Worm (Caenorhabditis elegans) whole organism, young adult: ENCODE measurements around the gene spe-44.

Experiments used
- B0336.3 ChIP-seq: fragments of 200-800 bp; sonication (Bioruptor generic); IDR thresholded peaks from 2 replicates; pipeline ENCODE4 v1.3.6; 2022; ENCODE audit warnings: missing genetic modification characterization, missing compliant biosample characterization
- C06A6.2 ChIP-seq: fragments of 200-800 bp; sonication (Bioruptor generic); conservative IDR thresholded peaks from 2 replicates; pipeline ENCODE4 v1.3.6; 2022; ENCODE audit warnings: missing genetic modification characterization, missing compliant biosample characterization
- D2030.7 ChIP-seq: fragments of 200-800 bp; sonication (Bioruptor generic); IDR thresholded peaks from 2 replicates; pipeline ENCODE4 v1.3.6; 2022; ENCODE audit warnings: missing genetic modification reagents, missing genetic modification characterization, missing compliant biosample characterization
- F22D6.2 ChIP-seq: sonication (generic microtip); optimal IDR thresholded peaks from 2 replicates; lab custom pipeline; 2016; ENCODE audit warnings: mild to moderate bottlenecking, missing genetic modification characterization, missing compliant biosample characterization
- F33H1.4 ChIP-seq: fragments of 200-800 bp; sonication (Bioruptor generic); IDR thresholded peaks from 2 replicates; pipeline ENCODE4 v1.3.6; 2022; ENCODE audit warnings: missing genetic modification reagents, missing genetic modification characterization, missing compliant biosample characterization
- F49E8.2 ChIP-seq: sonication (generic microtip); optimal IDR thresholded peaks from 3 replicates; lab custom pipeline; 2017; ENCODE audit warnings: missing genetic modification characterization, mild to moderate bottlenecking, missing compliant biosample characterization, antibody characterized with exemption, moderate library complexity; ENCODE audit not compliant: insufficient read depth
- F52B5.7 ChIP-seq: sonication (generic microtip); optimal IDR thresholded peaks from 2 replicates; lab custom pipeline; 2016; ENCODE audit warnings: mild to moderate bottlenecking, missing genetic modification characterization, missing compliant biosample characterization
- F55B11.4 ChIP-seq: sonication (generic microtip); optimal IDR thresholded peaks from 2 replicates; lab custom pipeline; 2016; ENCODE audit warnings: missing compliant biosample characterization, missing genetic modification characterization, borderline replicate concordance; ENCODE audit not compliant: insufficient read depth
- F57A8.1 ChIP-seq: fragments of 200-800 bp; sonication (Bioruptor generic); optimal IDR thresholded peaks from 2 replicates; lab custom pipeline; 2018; ENCODE audit warnings: mild to moderate bottlenecking, missing genetic modification characterization, moderate library complexity, missing compliant biosample characterization
- F57C9.4 ChIP-seq: sonication (generic microtip); optimal IDR thresholded peaks from 2 replicates; lab custom pipeline; 2017; ENCODE audit warnings: mild to moderate bottlenecking, missing genetic modification characterization, missing compliant biosample characterization
- K11D2.4 ChIP-seq: fragments of 200-800 bp; sonication (Bioruptor generic); IDR thresholded peaks from 2 replicates; pipeline ENCODE4 v1.3.6; 2022; ENCODE audit warnings: missing genetic modification reagents, missing genetic modification characterization, missing compliant biosample characterization
- T07F8.4 ChIP-seq: sonication (generic microtip); optimal IDR thresholded peaks from 2 replicates; lab custom pipeline; 2016; ENCODE audit warnings: mild to moderate bottlenecking, missing genetic modification characterization, moderate library complexity, missing compliant biosample characterization
- T26A5.8 ChIP-seq: sonication (generic microtip); optimal IDR thresholded peaks from 2 replicates; lab custom pipeline; 2016; ENCODE audit warnings: missing genetic modification characterization, missing compliant biosample characterization
- Y53G8AR.9 ChIP-seq: fragments of 200-800 bp; sonication (Bioruptor generic); conservative IDR thresholded peaks from 2 replicates; pipeline ENCODE4 v1.3.6; 2022; ENCODE audit warnings: missing genetic modification reagents, missing genetic modification characterization, missing compliant biosample characterization
- aptf-2 ChIP-seq: fragments of 200-800 bp; sonication (Bioruptor generic); conservative IDR thresholded peaks from 2 replicates; pipeline ENCODE4 v1.3.6; 2022; ENCODE audit warnings: missing genetic modification reagents, missing genetic modification characterization, missing compliant biosample characterization
- aptf-3 ChIP-seq: fragments of 200-800 bp; sonication (Bioruptor generic); IDR thresholded peaks from 2 replicates; pipeline ENCODE4 v1.3.6; 2022; ENCODE audit warnings: missing genetic modification characterization, missing compliant biosample characterization
- attf-5 ChIP-seq: fragments of 200-800 bp; sonication (Bioruptor generic); optimal IDR thresholded peaks from 2 replicates; lab custom pipeline; 2018; ENCODE audit warnings: mild to moderate bottlenecking, missing genetic modification characterization, missing compliant biosample characterization
- attf-6 ChIP-seq: fragments of 200-800 bp; sonication (Bioruptor generic); IDR thresholded peaks from 2 replicates; pipeline ENCODE4 v1.3.6; 2022; ENCODE audit warnings: missing genetic modification reagents, missing genetic modification characterization, missing compliant biosample characterization
- bed-1 ChIP-seq: fragments of 200-800 bp; sonication (Bioruptor generic); IDR thresholded peaks from 2 replicates; pipeline ENCODE4 v1.3.6; 2022; ENCODE audit warnings: missing genetic modification reagents, missing genetic modification characterization, missing compliant biosample characterization
- ceh-40 ChIP-seq: fragments of 200-800 bp; sonication (Bioruptor generic); IDR thresholded peaks from 2 replicates; pipeline ENCODE4 v1.3.6; 2022; ENCODE audit warnings: missing genetic modification characterization, missing compliant biosample characterization
- ceh-58 ChIP-seq: fragments of 200-800 bp; sonication (Bioruptor generic); IDR thresholded peaks from 2 replicates; pipeline ENCODE4 v1.3.6; 2022; ENCODE audit warnings: missing genetic modification characterization, missing compliant biosample characterization
- die-1 ChIP-seq: sonication (generic microtip); optimal IDR thresholded peaks from 2 replicates; lab custom pipeline; 2016; ENCODE audit warnings: missing genotype, mild to moderate bottlenecking, missing genetic modification characterization, missing compliant biosample characterization
- dpff-1 ChIP-seq: sonication (generic microtip); optimal IDR thresholded peaks from 2 replicates; lab custom pipeline; 2017; ENCODE audit warnings: mild to moderate bottlenecking, missing genetic modification characterization, missing compliant biosample characterization
- efl-1 ChIP-seq: fragments of 150-350 bp; optimal IDR thresholded peaks from 2 replicates; lab custom pipeline; 2014; ENCODE audit warnings: missing biosample characterization, missing genetic modification reagents, missing genetic modification characterization
- egl-44 ChIP-seq: fragments of 200-800 bp; sonication (Bioruptor generic); IDR thresholded peaks from 2 replicates; pipeline ENCODE4 v1.3.6; 2022; ENCODE audit warnings: missing genetic modification reagents, missing genetic modification characterization, missing compliant biosample characterization
- ekl-4 ChIP-seq: fragments of 200-800 bp; sonication (Bioruptor generic); IDR thresholded peaks from 2 replicates; pipeline ENCODE4 v1.3.6; 2022; ENCODE audit warnings: missing genetic modification reagents, missing genetic modification characterization, missing compliant biosample characterization
- hlh-12 ChIP-seq: sonication (generic microtip); optimal IDR thresholded peaks from 2 replicates; lab custom pipeline; 2016; ENCODE audit warnings: missing genetic modification characterization, missing compliant biosample characterization
- hmg-20 ChIP-seq: fragments of 200-800 bp; sonication (Bioruptor generic); IDR thresholded peaks from 2 replicates; pipeline ENCODE4 v1.3.6; 2022; ENCODE audit warnings: missing genetic modification reagents, missing genetic modification characterization, missing compliant biosample characterization
- madf-8 ChIP-seq: fragments of 200-800 bp; sonication (Bioruptor generic); conservative IDR thresholded peaks from 2 replicates; pipeline ENCODE4 v1.3.6; 2022; ENCODE audit warnings: missing genetic modification reagents, missing genetic modification characterization, missing compliant biosample characterization
- mxl-1 ChIP-seq: sonication (generic microtip); optimal IDR thresholded peaks from 2 replicates; lab custom pipeline; 2016; ENCODE audit warnings: missing genetic modification characterization, missing compliant biosample characterization
- nhr-179 ChIP-seq: sonication (generic microtip); optimal IDR thresholded peaks from 2 replicates; lab custom pipeline; 2016; ENCODE audit warnings: mild to moderate bottlenecking, missing genetic modification characterization, missing compliant biosample characterization
- nhr-80 ChIP-seq: sonication (generic microtip); optimal IDR thresholded peaks from 2 replicates; lab custom pipeline; 2016; ENCODE audit warnings: missing genetic modification characterization, missing compliant biosample characterization
- nhr-90 ChIP-seq: sonication (generic microtip); optimal IDR thresholded peaks from 2 replicates; lab custom pipeline; 2016; ENCODE audit warnings: missing genotype, mild to moderate bottlenecking, missing genetic modification characterization, missing compliant biosample characterization
- pbrm-1 ChIP-seq: fragments of 200-800 bp; sonication (Bioruptor generic); IDR thresholded peaks from 2 replicates; pipeline ENCODE4 v1.3.6; 2022; ENCODE audit warnings: missing genetic modification reagents, missing genetic modification characterization, missing compliant biosample characterization
- pha-4 ChIP-seq: fragments of 150-350 bp; sonication (generic microtip); optimal IDR thresholded peaks from 2 replicates; lab custom pipeline; 2014; ENCODE audit warnings: missing biosample characterization, missing genetic modification reagents, missing genetic modification characterization
- rcor-1 ChIP-seq: fragments of 200-800 bp; sonication (Bioruptor generic); IDR thresholded peaks from 2 replicates; pipeline ENCODE4 v1.3.6; 2022; ENCODE audit warnings: missing genetic modification reagents, missing genetic modification characterization, missing compliant biosample characterization
- snpc-1.3 ChIP-seq: sonication (generic microtip); optimal IDR thresholded peaks from 2 replicates; lab custom pipeline; 2017; ENCODE audit warnings: missing genetic modification characterization, mild to moderate bottlenecking, missing compliant biosample characterization, antibody characterized with exemption, moderate library complexity, missing genotype, missing genetic modification reagents; ENCODE audit not compliant: insufficient read depth
- snpc-4 ChIP-seq, 5 experiments: fragments of 150-350 bp in 1 of 5; sonication (generic microtip) in 4 of 5; optimal IDR thresholded peaks; 2 replicates each; lab custom pipeline; 2014 to 2018; ENCODE audit warnings: missing genetic modification characterization in 5 of 5, missing biosample characterization in 3 of 5, antibody characterized with exemption in 2 of 5, mild to moderate bottlenecking in 2 of 5, missing compliant biosample characterization in 2 of 5, missing genotype in 2 of 5, moderate library complexity in 2 of 5, missing genetic modification reagents in 1 of 5
- tbp1 ChIP-seq: fragments of 200-800 bp; sonication (Bioruptor generic); optimal IDR thresholded peaks from 2 replicates; lab custom pipeline; 2018; ENCODE audit warnings: mild to moderate bottlenecking, missing genetic modification characterization, missing compliant biosample characterization
- zfh-2 ChIP-seq: fragments of 200-800 bp; sonication (Bioruptor generic); conservative IDR thresholded peaks from 2 replicates; pipeline ENCODE4 v1.3.6; 2022; ENCODE audit warnings: missing genetic modification reagents, missing genetic modification characterization, missing compliant biosample characterization
- zim-3 ChIP-seq: sonication (generic microtip); optimal IDR thresholded peaks from 2 replicates; lab custom pipeline; 2017; ENCODE audit warnings: mild to moderate bottlenecking, missing genetic modification characterization, moderate library complexity, missing compliant biosample characterization
- ztf-18 ChIP-seq: sonication (generic microtip); optimal IDR thresholded peaks from 2 replicates; lab custom pipeline; 2016; ENCODE audit warnings: missing genotype, mild to moderate bottlenecking, missing genetic modification characterization, missing compliant biosample characterization
- ztf-3 ChIP-seq: fragments of 200-800 bp; sonication (Bioruptor generic); optimal IDR thresholded peaks from 2 replicates; lab custom pipeline; 2018; ENCODE audit warnings: mild to moderate bottlenecking, missing genetic modification characterization, missing compliant biosample characterization

The spe-44 gene

DNA sequence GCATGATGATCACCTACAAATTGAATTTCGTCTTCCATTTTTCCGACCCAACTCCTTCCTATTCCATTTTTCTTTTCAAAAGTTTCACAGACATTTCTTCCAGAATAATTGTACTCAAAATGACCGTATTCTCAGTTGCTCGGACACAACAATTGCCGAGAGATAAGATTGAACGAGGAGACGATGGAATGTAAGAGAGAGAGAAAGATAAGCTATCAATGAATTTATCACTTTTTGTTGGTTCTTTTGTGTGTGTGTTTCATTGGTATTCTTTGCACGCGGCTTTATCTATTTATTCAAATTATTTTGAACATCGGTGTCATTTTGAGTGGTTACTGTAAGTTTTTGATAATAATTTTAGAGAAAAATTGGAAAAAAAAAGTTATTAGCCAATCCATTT is 33.6 kb downstream of the spe-44 start, which contains the start of gene ugt-65:
TSS of gene ugt-65 (plus strand) at position 229 of the 400 bp plus-strand sequence.
- no peak for TF ChIP-seq F22D6.2
- peak; percentile 61 for TF ChIP-seq nhr-80 (tag; lab: Kevin White, UChicago)

DNA sequence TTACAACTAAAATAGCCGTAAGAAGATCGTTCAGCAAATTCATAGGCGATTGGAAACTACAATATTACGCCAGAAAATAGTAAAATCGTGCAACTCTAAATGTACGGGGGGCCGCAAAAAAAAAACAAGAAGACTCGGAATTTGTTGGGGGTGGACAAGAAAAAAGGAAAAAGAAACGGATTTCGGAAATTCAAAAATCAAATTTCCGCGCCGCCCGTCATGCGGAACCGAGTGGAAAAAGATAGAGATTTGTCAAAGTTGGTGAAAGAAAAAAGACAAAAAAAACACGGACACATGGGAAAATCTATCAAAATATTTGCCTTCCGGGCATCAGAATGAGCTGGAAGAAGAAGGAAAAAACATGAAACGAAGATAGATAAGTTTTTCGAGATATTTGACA is 34.7 kb downstream of the spe-44 start:
- TF ChIP-seq aptf-3 (GFP tag; lab: Robert Waterston, UW) = no peak
- no peak for TF ChIP-seq attf-6
- TF ChIP-seq ztf-18 (tag; lab: Kevin White, UChicago) = no peak
- TF ChIP-seq hlh-12 (tag; lab: Kevin White, UChicago) = no peak

DNA sequence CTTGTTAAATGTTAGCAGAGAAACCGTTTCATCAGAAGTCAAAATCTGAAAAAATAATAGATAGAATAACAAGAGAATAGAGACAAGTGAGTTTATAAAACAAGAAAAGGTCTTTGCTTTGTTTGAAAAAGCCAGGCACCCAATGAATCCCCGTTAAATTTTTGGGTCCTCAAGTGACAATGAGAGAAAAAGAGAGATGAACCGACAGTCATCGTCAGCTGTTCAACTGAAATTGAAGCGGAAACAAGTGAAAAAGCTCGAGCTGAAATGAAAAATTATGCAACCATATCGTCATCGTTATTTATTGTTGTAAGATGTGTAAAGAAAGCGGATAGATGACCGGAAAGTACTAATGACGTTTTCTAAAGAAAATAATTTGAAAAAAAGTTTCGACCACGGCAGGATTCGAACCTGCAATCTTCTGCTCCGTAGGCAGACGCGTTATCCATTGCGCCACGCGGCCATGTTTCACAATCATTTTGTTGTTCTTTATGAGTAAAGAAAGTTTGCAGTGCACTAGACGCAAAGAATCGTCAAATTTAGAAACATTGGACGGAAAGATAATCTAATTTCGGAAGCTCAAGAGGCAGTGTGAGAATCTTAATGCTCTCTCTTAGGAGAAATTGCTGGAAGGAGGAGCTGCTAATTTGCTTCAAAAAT is 36.3 kb downstream of the spe-44 start, which contains the start of gene F08G5.3:
TSS of gene F08G5.3 (minus strand) at position 51 of the 660 bp plus-strand sequence.
- TF ChIP-seq Y53G8AR.9 (GFP tag; lab: Robert Waterston, UW) = no peak
- TF ChIP-seq mxl-1 (tag; lab: Kevin White, UChicago) = peak; percentile 45
- no peak for TF ChIP-seq F57C9.4 (tag; lab: Kevin White, UChicago)
- TF ChIP-seq B0336.3 (GFP tag; lab: Robert Waterston, UW) = no peak
- TF ChIP-seq ekl-4 (GFP tag; lab: Robert Waterston, UW) = 0 out of 2 replicates have a peak, but pooled peaks have one; percentile 46
- peak; percentile 83 for TF ChIP-seq T07F8.4
- TF ChIP-seq madf-8 (GFP tag; lab: Robert Waterston, UW) = no peak; the same call in 1 of the 2 replicates
- TF ChIP-seq snpc-4 (GFP tag; optimal IDR thresholded peaks at IDR 0.05; lab: Kevin White, UChicago) = peak; percentile 82
- TF ChIP-seq snpc-4 (tag; optimal IDR thresholded peaks at IDR 0.05; lab: Kevin White, UChicago) = peak; percentile 14 to 81 (median 64)
- 0 out of 2 replicates have a peak, but pooled peaks have one; percentile 21 for TF ChIP-seq C06A6.2 (GFP tag; lab: Robert Waterston, UW)
- TF ChIP-seq F57A8.1 (GFP tag; lab: Kevin White, UChicago) = no peak
- TF ChIP-seq pbrm-1 (GFP tag; lab: Robert Waterston, UW) = peak; percentile 77
- peak; percentile 45 for TF ChIP-seq T26A5.8
- peak; percentile 36 for TF ChIP-seq F49E8.2 (tag; lab: Kevin White, UChicago)
- TF ChIP-seq hlh-12 (tag; lab: Kevin White, UChicago) = peak; percentile 38
- peak; percentile 27; the same call in 1 of the 2 replicates for TF ChIP-seq egl-44 (GFP tag; lab: Robert Waterston, UW)
- peak; percentile 52; the same call in 1 of the 2 replicates for TF ChIP-seq F33H1.4 (GFP tag; lab: Robert Waterston, UW)
- no peak for TF ChIP-seq nhr-179 (tag; lab: Kevin White, UChicago)
- TF ChIP-seq die-1 (tag; lab: Kevin White, UChicago) = peak; percentile 89
- TF ChIP-seq ceh-58 = no peak
- peak; percentile 94 for TF ChIP-seq tbp1 (GFP tag; lab: Kevin White, UChicago)
- no peak for TF ChIP-seq K11D2.4
- peak; percentile 77 for TF ChIP-seq nhr-90 (tag; lab: Kevin White, UChicago)
- TF ChIP-seq F52B5.7 (tag; lab: Kevin White, UChicago) = peak; percentile 43
- TF ChIP-seq zim-3 (tag; lab: Kevin White, UChicago) = peak; percentile 73
- TF ChIP-seq hmg-20 = no peak
- 0 out of 2 replicates have a peak, but pooled peaks have one; percentile 68 for TF ChIP-seq bed-1 (GFP tag; lab: Robert Waterston, UW)
- peak; percentile 63 for TF ChIP-seq attf-5 (GFP tag; lab: Kevin White, UChicago)
- no peak for TF ChIP-seq F55B11.4
- 0 out of 2 replicates have a peak, but pooled peaks have one; percentile 64 for TF ChIP-seq ceh-40 (GFP tag; lab: Robert Waterston, UW)
- peak; percentile 91 for TF ChIP-seq D2030.7 (GFP tag; lab: Robert Waterston, UW)
- TF ChIP-seq ztf-3 (GFP tag; lab: Kevin White, UChicago) = no peak
- no peak for TF ChIP-seq dpff-1
- TF ChIP-seq zfh-2 (GFP tag; lab: Robert Waterston, UW) = no peak
- no peak for TF ChIP-seq efl-1
- peak; percentile 22; the same call in 1 of the 2 replicates for TF ChIP-seq rcor-1 (GFP tag; lab: Robert Waterston, UW)
- no peak for TF ChIP-seq aptf-2 (GFP tag; lab: Robert Waterston, UW)
- TF ChIP-seq pha-4 (tag; lab: Kevin White, UChicago) = no peak
- TF ChIP-seq snpc-1.3 (tag; lab: Kevin White, UChicago) = peak; percentile 74
